Fruit fly (Drosophila melanogaster) whole organism, embryonic: ENCODE results near the gene Prdm13.

ENCODE experiments used
- Abd-B ChIP-seq: fragments of 200-800 bp; sonication (Bioruptor generic); optimal IDR thresholded peaks from 2 replicates; lab custom pipeline; 2018; ENCODE audit warnings: missing biosample characterization, mild to moderate bottlenecking, missing genetic modification characterization, moderate library complexity
- Asciz ChIP-seq: fragments of 200-800 bp; sonication (Bioruptor generic); optimal IDR thresholded peaks from 2 replicates; lab custom pipeline; 2017; ENCODE audit warnings: missing biosample characterization, mild to moderate bottlenecking, missing genetic modification characterization, missing genetic modification reagents
- Atf3 ChIP-seq: fragments of 200-800 bp; sonication (Bioruptor generic); optimal IDR thresholded peaks from 3 replicates; lab custom pipeline; 2016; ENCODE audit warnings: missing biosample characterization, missing genetic modification characterization
- CG10147 ChIP-seq: fragments of 200-800 bp; sonication (Bioruptor generic); optimal IDR thresholded peaks from 2 replicates; lab custom pipeline; 2019; ENCODE audit warnings: missing biosample characterization, mild to moderate bottlenecking, missing genetic modification characterization, moderate library complexity
- CG10209 ChIP-seq: fragments of 200-800 bp; sonication (Bioruptor generic); optimal IDR thresholded peaks from 3 replicates; lab custom pipeline; 2017; ENCODE audit warnings: missing biosample characterization, mild to moderate bottlenecking, missing genetic modification characterization, missing genetic modification reagents
- CG12236 ChIP-seq: fragments of 200-800 bp; sonication (Bioruptor generic); optimal IDR thresholded peaks from 2 replicates; lab custom pipeline; 2016; ENCODE audit warnings: missing biosample characterization, missing genetic modification characterization
- CG14014 ChIP-seq: fragments of 200-800 bp; sonication (Bioruptor generic); IDR thresholded peaks from 2 replicates; pipeline ENCODE4 v1.3.6; 2022; ENCODE audit warnings: missing biosample characterization, missing genetic modification characterization
- CG14965 ChIP-seq: fragments of 200-800 bp; sonication (Bioruptor generic); optimal IDR thresholded peaks from 2 replicates; lab custom pipeline; 2016; ENCODE audit warnings: missing biosample characterization, missing genetic modification characterization, borderline replicate concordance
- CG16863 ChIP-seq: fragments of 200-800 bp; sonication (Bioruptor generic); optimal IDR thresholded peaks from 3 replicates; lab custom pipeline; 2016; ENCODE audit warnings: missing biosample characterization, missing genetic modification characterization
- CG2129 ChIP-seq: fragments of 200-800 bp; sonication (Bioruptor generic); IDR thresholded peaks from 2 replicates; pipeline ENCODE4 v1.3.6; 2022; ENCODE audit warnings: missing biosample characterization, missing genetic modification characterization; ENCODE audit not compliant: partially characterized antibody
- CG34224 ChIP-seq: fragments of 200-800 bp; sonication (Bioruptor generic); IDR thresholded peaks from 3 replicates; pipeline ENCODE4 v1.3.6; 2022; ENCODE audit warnings: missing biosample characterization, missing genetic modification characterization; ENCODE audit not compliant: partially characterized antibody
- CG42726 ChIP-seq: fragments of 200-800 bp; sonication (Bioruptor generic); IDR thresholded peaks from 2 replicates; pipeline ENCODE4 v1.3.6; 2022; ENCODE audit warnings: missing biosample characterization, missing genetic modification characterization; ENCODE audit not compliant: partially characterized antibody
- CG4707 ChIP-seq: fragments of 200-800 bp; sonication (Bioruptor generic); optimal IDR thresholded peaks from 2 replicates; lab custom pipeline; 2018; ENCODE audit warnings: missing biosample characterization, mild to moderate bottlenecking, missing genetic modification characterization, moderate library complexity
- CG5180 ChIP-seq: fragments of 200-800 bp; sonication (Bioruptor generic); optimal IDR thresholded peaks from 3 replicates; lab custom pipeline; 2017; ENCODE audit warnings: missing biosample characterization, missing genetic modification characterization, mild to moderate bottlenecking, moderate library complexity, missing genetic modification reagents
- CG9932 ChIP-seq: fragments of 200-800 bp; sonication (Bioruptor generic); IDR thresholded peaks from 2 replicates; pipeline ENCODE4 v1.3.6; 2022; ENCODE audit warnings: missing biosample characterization, missing genetic modification characterization
- E2f2 ChIP-seq: fragments of 200-800 bp; sonication (Bioruptor generic); IDR thresholded peaks from 2 replicates; pipeline ENCODE4 v1.3.6; 2022; ENCODE audit warnings: missing biosample characterization, missing genetic modification characterization
- ERR ChIP-seq: fragments of 200-800 bp; sonication (Bioruptor generic); optimal IDR thresholded peaks from 2 replicates; lab custom pipeline; 2016; ENCODE audit warnings: missing biosample characterization, missing genetic modification characterization
- Gsc ChIP-seq: fragments of 200-800 bp; sonication (Bioruptor generic); IDR thresholded peaks from 2 replicates; pipeline ENCODE4 v1.3.6; 2022; ENCODE audit warnings: missing biosample characterization, missing genetic modification characterization
- H2.0 ChIP-seq: fragments of 200-800 bp; sonication (Bioruptor generic); IDR thresholded peaks from 2 replicates; pipeline ENCODE4 v1.3.6; 2022; ENCODE audit warnings: missing biosample characterization, missing genetic modification characterization
- Hr39 ChIP-seq: fragments of >200 bp; optimal IDR thresholded peaks from 2 replicates; lab custom pipeline; 2017
- Opbp ChIP-seq: fragments of 200-800 bp; sonication (Bioruptor generic); IDR thresholded peaks from 3 replicates; pipeline ENCODE4 v1.3.6; 2022; ENCODE audit warnings: missing biosample characterization, missing genetic modification characterization; ENCODE audit not compliant: partially characterized antibody
- Pdp1 ChIP-seq, 2 experiments: fragments of 200-800 bp; sonication (Bioruptor generic); optimal IDR thresholded peaks; 3 replicates each; lab custom pipeline; 2016; ENCODE audit warnings: missing biosample characterization in 2 of 2, missing genetic modification characterization in 2 of 2, mild to moderate bottlenecking in 1 of 2, moderate library complexity in 1 of 2
- Scr ChIP-seq: fragments of 200-800 bp; sonication (Bioruptor generic); IDR thresholded peaks from 2 replicates; pipeline ENCODE4 v1.3.6; 2022; ENCODE audit warnings: missing biosample characterization, missing genetic modification characterization; ENCODE audit not compliant: partially characterized antibody
- Spps ChIP-seq: fragments of 200-800 bp; sonication (Bioruptor generic); optimal IDR thresholded peaks from 2 replicates; lab custom pipeline; 2018; ENCODE audit warnings: missing biosample characterization, mild to moderate bottlenecking, missing genetic modification characterization
- YL-1 ChIP-seq: fragments of 200-800 bp; sonication (Bioruptor generic); optimal IDR thresholded peaks from 3 replicates; lab custom pipeline; 2017; ENCODE audit warnings: missing biosample characterization, mild to moderate bottlenecking, missing genetic modification characterization
- ab ChIP-seq: fragments of 200-800 bp; sonication (Bioruptor generic); optimal IDR thresholded peaks from 2 replicates; lab custom pipeline; 2016; ENCODE audit warnings: missing biosample characterization, missing genetic modification characterization
- ara ChIP-seq: fragments of 200-800 bp; sonication (Bioruptor generic); IDR thresholded peaks from 2 replicates; pipeline ENCODE4 v1.3.6; 2022; ENCODE audit warnings: missing biosample characterization, missing genetic modification characterization
- ash1 ChIP-seq: fragments of 200-800 bp; sonication (Bioruptor generic); optimal IDR thresholded peaks from 2 replicates; lab custom pipeline; 2018; ENCODE audit warnings: missing biosample characterization, mild to moderate bottlenecking, missing genetic modification characterization
- ato ChIP-seq: fragments of 200-800 bp; sonication (Bioruptor generic); IDR thresholded peaks from 2 replicates; pipeline ENCODE4 v1.3.6; 2022; ENCODE audit warnings: missing biosample characterization, missing genetic modification characterization; ENCODE audit not compliant: partially characterized antibody
- bbx ChIP-seq: fragments of 200-800 bp; sonication (Bioruptor generic); IDR thresholded peaks from 2 replicates; pipeline ENCODE4 v1.3.6; 2022; ENCODE audit warnings: missing biosample characterization, missing genetic modification characterization; ENCODE audit not compliant: partially characterized antibody
- dan ChIP-seq: fragments of 200-800 bp; sonication (Bioruptor generic); IDR thresholded peaks from 2 replicates; pipeline ENCODE4 v1.3.6; 2022; ENCODE audit warnings: missing biosample characterization, missing genetic modification characterization
- dimm ChIP-seq: fragments of 200-800 bp; sonication (Bioruptor generic); IDR thresholded peaks from 2 replicates; pipeline ENCODE4 v1.3.6; 2022; ENCODE audit warnings: missing biosample characterization, missing genetic modification characterization
- en ChIP-seq: fragments of 200-800 bp; sonication (Bioruptor generic); optimal IDR thresholded peaks from 2 replicates; lab custom pipeline; 2016; ENCODE audit warnings: missing biosample characterization, missing genetic modification characterization
- her ChIP-seq: fragments of 200-800 bp; sonication (Bioruptor generic); optimal IDR thresholded peaks from 2 replicates; lab custom pipeline; 2016; ENCODE audit warnings: missing biosample characterization, missing genetic modification characterization
- hkb ChIP-seq, 2 experiments: fragments of 200-800 bp in 1 of 2; fragments of >200 bp in 1 of 2; sonication (Bioruptor generic) in 1 of 2; IDR thresholded peaks in 1 of 2; optimal IDR thresholded peaks in 1 of 2; 2 replicates each; pipeline versions ENCODE4 v1.3.6 to Lab custom; 2017 to 2022; ENCODE audit warnings: missing biosample characterization in 1 of 2, missing genetic modification characterization in 1 of 2
- hth ChIP-seq: fragments of >200 bp; optimal IDR thresholded peaks from 2 replicates; lab custom pipeline; 2017; ENCODE audit warnings: inconsistent platforms
- kni ChIP-seq: fragments of 200-800 bp; sonication (Bioruptor generic); optimal IDR thresholded peaks from 3 replicates; lab custom pipeline; 2017; ENCODE audit warnings: mild to moderate bottlenecking, missing biosample characterization, missing genetic modification reagents, missing genetic modification characterization
- mld ChIP-seq: fragments of 200-800 bp; sonication (Bioruptor generic); IDR thresholded peaks from 3 replicates; pipeline ENCODE4 v1.3.6; 2022; ENCODE audit warnings: missing biosample characterization, missing genetic modification characterization; ENCODE audit not compliant: partially characterized antibody
- pita ChIP-seq: fragments of 200-800 bp; sonication (Bioruptor generic); optimal IDR thresholded peaks from 2 replicates; lab custom pipeline; 2017; ENCODE audit warnings: missing biosample characterization, mild to moderate bottlenecking, missing genetic modification characterization
- rib ChIP-seq: fragments of 200-800 bp; sonication (Bioruptor generic); IDR thresholded peaks from 2 replicates; pipeline ENCODE4 v1.3.6; 2022; ENCODE audit warnings: missing biosample characterization, missing genetic modification characterization
- ro ChIP-seq: fragments of 200-800 bp; sonication (Bioruptor generic); IDR thresholded peaks from 2 replicates; pipeline ENCODE4 v1.3.6; 2022; ENCODE audit warnings: missing biosample characterization, missing genetic modification characterization
- sima ChIP-seq: fragments of 200-800 bp; sonication (Bioruptor generic); optimal IDR thresholded peaks from 2 replicates; lab custom pipeline; 2016; ENCODE audit warnings: missing biosample characterization, missing genetic modification characterization
- sr ChIP-seq: fragments of 200-800 bp; sonication (Bioruptor generic); IDR thresholded peaks from 3 replicates; pipeline ENCODE4 v1.3.6; 2022; ENCODE audit warnings: missing biosample characterization, missing genetic modification characterization
- ssp ChIP-seq: fragments of 200-800 bp; sonication (Bioruptor generic); IDR thresholded peaks from 2 replicates; pipeline ENCODE4 v1.3.6; 2022; ENCODE audit warnings: missing biosample characterization, missing genetic modification characterization
- sug ChIP-seq: fragments of 200-800 bp; optimal IDR thresholded peaks from 2 replicates; lab custom pipeline; 2019; ENCODE audit warnings: missing biosample characterization, mild to moderate bottlenecking, missing genetic modification characterization, moderate library complexity
- ttk ChIP-seq: fragments of 200-800 bp; sonication (Bioruptor generic); IDR thresholded peaks from 2 replicates; pipeline ENCODE4 v2.1.2; 2022; ENCODE audit warnings: missing biosample characterization, missing genetic modification characterization
- unc-4 ChIP-seq: fragments of 200-800 bp; sonication (Bioruptor generic); IDR thresholded peaks from 2 replicates; pipeline ENCODE4 v1.3.6; 2022; ENCODE audit warnings: missing biosample characterization, missing genetic modification characterization; ENCODE audit not compliant: partially characterized antibody
- unpg ChIP-seq: fragments of 200-800 bp; sonication (Bioruptor generic); optimal IDR thresholded peaks from 3 replicates; lab custom pipeline; 2018; ENCODE audit warnings: missing biosample characterization, mild to moderate bottlenecking, missing genetic modification characterization, moderate library complexity
- yki ChIP-seq: fragments of >200 bp; optimal IDR thresholded peaks from 3 replicates; lab custom pipeline; 2018

The Prdm13 gene

dm6 chr3L:6184884-6185438 lies 22.0 kb downstream of the Prdm13 start, which contains the start of the genes D19B and CG43293 (continued):
- TF ChIP-seq Opbp (peak; percentile 77; the same call in 2 of the 3 replicates), CG14014 (GFP tag; lab: Robert Waterston, UW) (peak; percentile 92), ash1 (GFP tag; lab: Kevin White, UChicago) (peak; percentile 78), dimm (peak; percentile 73), Hr39 (no peak), her (GFP tag; lab: Kevin White, UChicago) (peak; percentile 88), ssp (peak; percentile 60), Pdp1 (GFP tag; optimal IDR thresholded peaks at IDR 0.05; lab: Kevin White, UChicago) (peak; percentile 82 to 87), pita (GFP tag; lab: Kevin White, UChicago) (no peak), bbx (peak; percentile 77), Abd-B (GFP tag; lab: Kevin White, UChicago) (peak; percentile 65), ro (GFP tag; lab: Robert Waterston, UW) (peak; percentile 77), H2.0 (GFP tag; lab: Robert Waterston, UW) (peak; percentile 93), CG10147 (GFP tag; lab: Kevin White, UChicago) (peak; percentile 70), YL-1 (GFP tag; lab: Kevin White, UChicago) (peak; percentile 95), CG42726 (GFP tag; lab: Robert Waterston, UW) (no peak), CG12236 (GFP tag; lab: Kevin White, UChicago) (peak; percentile 64), unc-4 (GFP tag; lab: Robert Waterston, UW) (peak; percentile 57; the same call in 1 of the 2 replicates), CG16863 (GFP tag; lab: Kevin White, UChicago) (peak; percentile 80), CG9932 (peak; percentile 95), Asciz (GFP tag; lab: Kevin White, UChicago) (peak; percentile 80), hkb (optimal IDR thresholded peaks at IDR 0.05; lab: Kevin White, UChicago) (no peak), hkb (GFP tag; IDR thresholded peaks at IDR 0.05; lab: Robert Waterston, UW) (peak; percentile 91), Gsc (GFP tag; lab: Robert Waterston, UW) (no peak), sima (GFP tag; lab: Kevin White, UChicago) (peak; percentile 23), CG5180 (no peak), CG10209 (GFP tag; lab: Kevin White, UChicago) (peak; percentile 91), ato (peak; percentile 62), Atf3 (peak; percentile 77), CG14965 (GFP tag; lab: Kevin White, UChicago) (no peak), ab (peak; percentile 72), ttk (GFP tag; lab: Robert Waterston, UW) (peak; percentile 67), CG34224 (GFP tag; lab: Robert Waterston, UW) (peak; percentile 53; the same call in 2 of the 3 replicates), dan (GFP tag; lab: Robert Waterston, UW) (no peak), sug (tag; lab: Kevin White, UChicago) (peak; percentile 80), ara (peak; percentile 88), hth (lab: Kevin White, UChicago) (no peak), en (peak; percentile 33), rib (GFP tag; lab: Robert Waterston, UW) (peak; percentile 92), sr (GFP tag; lab: Robert Waterston, UW) (peak; percentile 61), ERR (GFP tag; lab: Kevin White, UChicago) (peak; percentile 90), kni (GFP tag; lab: Kevin White, UChicago) (no peak), Spps (tag; lab: Kevin White, UChicago) (peak; percentile 74), mld (no peak), CG2129 (0 out of 2 replicates have a peak, but pooled peaks have one; percentile 15), CG4707 (GFP tag; lab: Kevin White, UChicago) (peak; percentile 91), yki (lab: Kevin White, UChicago) (no peak), unpg (GFP tag; lab: Kevin White, UChicago) (peak; percentile 88), Scr (peak; percentile 53; the same call in 1 of the 2 replicates), E2f2 (peak; percentile 69)
